Worm (Caenorhabditis elegans): ENCODE measurements around the gene aakb-2.

DNA sequence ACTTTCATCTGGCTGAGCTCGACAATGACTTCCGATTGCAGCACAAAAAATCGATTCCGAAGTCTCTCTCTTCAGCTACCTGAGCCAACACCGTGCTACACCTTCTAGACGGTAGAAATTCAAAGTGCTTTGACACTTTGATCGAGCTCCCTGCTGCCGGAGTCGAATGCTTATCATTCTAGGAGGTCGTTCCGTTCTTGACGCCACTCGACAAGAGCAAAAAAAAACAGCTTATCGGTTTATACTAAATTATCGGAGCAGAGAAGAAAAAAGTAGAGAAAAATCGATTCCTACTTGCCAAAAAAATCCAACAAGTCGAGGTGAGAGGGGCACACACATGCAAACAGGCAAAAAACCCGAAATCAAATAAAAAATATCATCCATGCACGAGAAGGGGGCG is 31.6 kb downstream of the aakb-2 start:
- no peak for TF ChIP-seq ref-1 (GFP tag; conservative IDR thresholded peaks at IDR 0.05)
- TF ChIP-seq ztf-23 (GFP tag; IDR thresholded peaks at IDR 0.05) = no peak
- TF ChIP-seq klf-2 (GFP tag; conservative IDR thresholded peaks at IDR 0.05) = no peak
- TF ChIP-seq flt-1 (GFP tag; IDR thresholded peaks at IDR 0.05) = no peak
- TF ChIP-seq T22C8.4 (GFP tag; IDR thresholded peaks at IDR 0.05) = no peak
- TF ChIP-seq cog-1 (tag; optimal IDR thresholded peaks at IDR 0.05) = no peak
